Worm (Caenorhabditis elegans) whole organism, L2 larva: ENCODE results near the gene grl-3.

ENCODE experiments used
- ZK546.5 ChIP-seq: sonication (generic microtip); optimal IDR thresholded peaks from 2 replicates; lab custom pipeline; 2017; ENCODE audit warnings: missing biosample characterization, missing genetic modification characterization
- ama-1 ChIP-seq: fragments of 150-350 bp; optimal IDR thresholded peaks from 2 replicates; lab custom pipeline; 2018; ENCODE audit warnings: inconsistent platforms
- egl-27 ChIP-seq: sonication (generic microtip); optimal IDR thresholded peaks from 3 replicates; lab custom pipeline; 2017; ENCODE audit warnings: missing biosample characterization, missing genetic modification reagents, missing genetic modification characterization
- nhr-77 ChIP-seq: fragments of 150-350 bp; optimal IDR thresholded peaks from 2 replicates; lab custom pipeline; 2014; ENCODE audit warnings: missing biosample characterization, missing genetic modification characterization
- sem-4 ChIP-seq: fragments of 150-350 bp; optimal IDR thresholded peaks from 2 replicates; lab custom pipeline; 2014; ENCODE audit warnings: missing biosample characterization, missing genetic modification reagents, missing genetic modification characterization

- no peak for TF ChIP-seq ama-1 (lab: Kevin White, UChicago)
- TF ChIP-seq ZK546.5 (tag; lab: Kevin White, UChicago), result no peak
- no peak for TF ChIP-seq nhr-77 (tag; lab: Kevin White, UChicago)
- TF ChIP-seq egl-27 (tag; lab: Kevin White, UChicago), result no peak
- no peak for TF ChIP-seq sem-4 (tag; lab: Kevin White, UChicago)
These were observed 8.7 kb upstream of the grl-3 start, which contains the start of gene nas-19 for ce11 chrV:11402610-11403009.
